Fruit fly (Drosophila melanogaster) whole organism, embryonic: ENCODE data around the gene Tmx3.

ENCODE experiments used
- CG12769 ChIP-seq: fragments of 200-800 bp; sonication (Bioruptor generic); optimal IDR thresholded peaks from 2 replicates; lab custom pipeline; 2019; ENCODE audit warnings: missing biosample characterization, mild to moderate bottlenecking, missing genetic modification characterization, moderate library complexity
- CG4617 ChIP-seq: fragments of 200-800 bp; sonication (Bioruptor generic); optimal IDR thresholded peaks from 3 replicates; lab custom pipeline; 2016; ENCODE audit warnings: missing biosample characterization, missing genetic modification characterization, borderline replicate concordance
- CG5180 ChIP-seq: fragments of 200-800 bp; sonication (Bioruptor generic); optimal IDR thresholded peaks from 3 replicates; lab custom pipeline; 2017; ENCODE audit warnings: missing biosample characterization, missing genetic modification characterization, mild to moderate bottlenecking, moderate library complexity, missing genetic modification reagents
- CG8944 ChIP-seq: fragments of 200-800 bp; sonication (Bioruptor generic); optimal IDR thresholded peaks from 3 replicates; lab custom pipeline; 2016; ENCODE audit warnings: missing biosample characterization, missing genetic modification characterization
- CG9215 ChIP-seq: fragments of 200-800 bp; sonication (Bioruptor generic); IDR thresholded peaks from 2 replicates; pipeline ENCODE4 v1.3.6; 2022; ENCODE audit warnings: missing biosample characterization, missing genetic modification characterization
- Eip74EF ChIP-seq, 2 experiments: fragments of 200-800 bp in 1 of 2; fragments of >200 bp in 1 of 2; sonication (Bioruptor generic) in 1 of 2; optimal IDR thresholded peaks; 2 replicates each; lab custom pipeline; 2017 to 2019; ENCODE audit warnings: missing biosample characterization in 2 of 2, missing genetic modification characterization in 2 of 2, mild to moderate bottlenecking in 1 of 2, moderate library complexity in 1 of 2
- ase ChIP-seq: fragments of 200-800 bp; sonication (Bioruptor generic); IDR thresholded peaks from 3 replicates; pipeline ENCODE4 v1.3.6; 2022; ENCODE audit warnings: missing biosample characterization, missing genetic modification characterization
- btn ChIP-seq: fragments of 200-800 bp; sonication (Bioruptor generic); optimal IDR thresholded peaks from 2 replicates; lab custom pipeline; 2016; ENCODE audit warnings: missing biosample characterization, missing genetic modification characterization
- disco-r ChIP-seq: fragments of 200-800 bp; sonication (Bioruptor generic); optimal IDR thresholded peaks from 2 replicates; lab custom pipeline; 2016; ENCODE audit warnings: missing biosample characterization, missing genetic modification characterization
- gsb ChIP-seq: fragments of 200-800 bp; sonication (Bioruptor generic); IDR thresholded peaks from 2 replicates; pipeline ENCODE4 v1.3.6; 2022; ENCODE audit warnings: missing biosample characterization, missing genetic modification characterization
- ken ChIP-seq: fragments of 200-800 bp; sonication (Bioruptor generic); IDR thresholded peaks from 3 replicates; pipeline ENCODE4 v1.3.6; 2022; ENCODE audit warnings: missing biosample characterization, missing genetic modification characterization
- sug ChIP-seq: fragments of 200-800 bp; optimal IDR thresholded peaks from 2 replicates; lab custom pipeline; 2019; ENCODE audit warnings: missing biosample characterization, mild to moderate bottlenecking, missing genetic modification characterization, moderate library complexity
- usp ChIP-seq: fragments of >200 bp; optimal IDR thresholded peaks from 2 replicates; lab custom pipeline; 2017; ENCODE audit warnings: missing biosample characterization, missing genetic modification characterization
- wor ChIP-seq: fragments of 200-800 bp; sonication (Bioruptor generic); IDR thresholded peaks from 2 replicates; pipeline ENCODE4 v1.3.6; 2022; ENCODE audit warnings: missing biosample characterization, missing genetic modification characterization

- TF ChIP-seq usp (GFP tag; lab: Kevin White, UChicago) (no peak), gsb (GFP tag; lab: Robert Waterston, UW) (no peak), CG12769 (tag; lab: Kevin White, UChicago) (no peak), CG4617 (GFP tag; lab: Kevin White, UChicago) (no peak), CG8944 (no peak), Eip74EF (GFP tag; optimal IDR thresholded peaks at IDR 0.05; lab: Kevin White, UChicago) (no peak), CG9215 (GFP tag; lab: Robert Waterston, UW) (no peak), wor (GFP tag; lab: Robert Waterston, UW) (no peak), disco-r (GFP tag; lab: Kevin White, UChicago) (no peak), sug (tag; lab: Kevin White, UChicago) (no peak), ase (GFP tag; lab: Robert Waterston, UW) (no peak), CG5180 (GFP tag; lab: Kevin White, UChicago) (no peak), btn (no peak), ken (GFP tag; lab: Robert Waterston, UW) (no peak)
Observed at dm6 chr3L:16209641-16210040, 19.3 kb upstream of the Tmx3 start.
